Worm (Caenorhabditis elegans) whole organism, L2 larva: Measurements from ENCODE around the gene srh-213.

Experiments used
- dmd-4 ChIP-seq: sonication (generic microtip); optimal IDR thresholded peaks from 2 replicates; lab custom pipeline; 2017; ENCODE audit warnings: missing biosample characterization, missing genetic modification characterization
- lin-39 ChIP-seq: fragments of 150-350 bp; optimal IDR thresholded peaks from 2 replicates; lab custom pipeline; 2014; ENCODE audit warnings: missing biosample characterization, missing genetic modification reagents, missing genetic modification characterization
- mab-5 ChIP-seq: fragments of 150-350 bp; optimal IDR thresholded peaks from 2 replicates; lab custom pipeline; 2014; ENCODE audit warnings: missing biosample characterization, missing genetic modification characterization
- mbf-1 ChIP-seq: sonication (generic microtip); optimal IDR thresholded peaks from 2 replicates; lab custom pipeline; 2017; ENCODE audit warnings: missing biosample characterization, missing genetic modification characterization
- unc-39 ChIP-seq: fragments of 150-350 bp; optimal IDR thresholded peaks from 2 replicates; lab custom pipeline; 2014; ENCODE audit warnings: missing biosample characterization, missing genetic modification characterization
- unc-55 ChIP-seq: fragments of 150-350 bp; sonication (generic microtip); optimal IDR thresholded peaks from 3 replicates; lab custom pipeline; 2014; ENCODE audit warnings: missing biosample characterization, missing genetic modification reagents, missing genetic modification characterization
- ztf-4 ChIP-seq: fragments of 150-350 bp; optimal IDR thresholded peaks from 2 replicates; lab custom pipeline; 2014; ENCODE audit warnings: missing biosample characterization, missing genetic modification characterization

The srh-213 gene

ce11 chrV:3543344-3543743 is 51.5 kb downstream of the srh-213 start, which contains the start of gene nhr-222:
Gene nhr-222 (minus strand): TSS chrV:3543444.
- no peak for TF ChIP-seq ztf-4 (tag; lab: Kevin White, UChicago)
- TF ChIP-seq mab-5 (tag; lab: Kevin White, UChicago), result no peak
- no peak for TF ChIP-seq unc-39 (tag; lab: Kevin White, UChicago)
- no peak for TF ChIP-seq unc-55 (GFP tag; lab: Kevin White, UChicago)
- no peak for TF ChIP-seq mbf-1 (tag; lab: Kevin White, UChicago)
- TF ChIP-seq dmd-4 (tag; lab: Kevin White, UChicago), result no peak
- TF ChIP-seq lin-39 (tag; lab: Kevin White, UChicago), result no peak
